Fruit fly (Drosophila melanogaster) whole organism: Measurements from ENCODE around the gene gl.

Source experiments
- CG8478 ChIP-seq: fragments of >200 bp; optimal IDR thresholded peaks from 2 replicates; lab custom pipeline; 2018; ENCODE audit warnings: inconsistent platforms
- EcR ChIP-seq, 2 experiments: fragments of >200 bp; optimal IDR thresholded peaks; 2 replicates each; lab custom pipeline; 2017; ENCODE audit warnings: missing biosample characterization in 2 of 2, missing genetic modification characterization in 2 of 2, missing genetic modification reagents in 2 of 2
- pan ChIP-seq: fragments of >200 bp; optimal IDR thresholded peaks from 2 replicates; lab custom pipeline; 2017
- usp ChIP-seq: fragments of >200 bp; optimal IDR thresholded peaks from 2 replicates; lab custom pipeline; 2017; ENCODE audit warnings: missing biosample characterization, missing genetic modification characterization, mixed read lengths

DNA sequence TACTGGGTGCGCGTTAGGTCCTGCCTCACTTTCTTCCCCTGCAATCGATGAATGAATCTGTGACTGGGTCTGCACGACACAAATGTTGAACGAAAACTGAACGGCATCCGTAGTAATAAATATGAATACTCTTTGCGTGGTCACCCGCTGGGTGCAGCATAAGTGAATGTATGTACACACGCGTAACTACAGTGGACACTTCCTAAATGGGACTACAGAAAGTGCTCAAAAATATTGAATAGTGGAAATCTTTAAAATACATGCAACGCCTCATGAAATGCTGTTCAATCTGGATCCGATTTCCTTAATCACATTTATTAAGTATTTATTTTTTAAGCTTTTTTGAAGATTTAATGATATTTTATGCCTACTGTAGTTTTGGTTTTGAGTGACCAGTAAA is 43.7 kb downstream of the gl start, which contains the start of gene naz:
- TF ChIP-seq CG8478 (no peak), usp (GFP tag; lab: Kevin White, UChicago) (no peak), pan (lab: Kevin White, UChicago) (no peak), EcR (GFP tag; optimal IDR thresholded peaks at IDR 0.05; lab: Kevin White, UChicago) (no peak)
